Fruit fly (Drosophila melanogaster) whole organism, prepupa: ENCODE data around the gene CG14561.

Source experiments
- CG10669 ChIP-seq: fragments of 200-800 bp; sonication (Bioruptor generic); optimal IDR thresholded peaks from 3 replicates; lab custom pipeline; 2018; ENCODE audit warnings: missing biosample characterization, mild to moderate bottlenecking, missing genetic modification characterization, moderate library complexity
- CG11294 ChIP-seq: fragments of 200-800 bp; sonication (Bioruptor generic); IDR thresholded peaks from 2 replicates; pipeline ENCODE4 v1.3.6; 2022; ENCODE audit warnings: missing biosample characterization, missing genetic modification characterization
- CG11762 ChIP-seq: fragments of 200-800 bp; sonication (Bioruptor generic); optimal IDR thresholded peaks from 3 replicates; lab custom pipeline; 2016; ENCODE audit warnings: missing biosample characterization, missing genetic modification characterization; ENCODE audit not compliant: insufficient read depth
- CG11902 ChIP-seq: fragments of 200-800 bp; sonication (Bioruptor generic); optimal IDR thresholded peaks from 3 replicates; lab custom pipeline; 2016; ENCODE audit warnings: missing biosample characterization, missing genetic modification characterization
- CG3032 ChIP-seq: fragments of 200-800 bp; optimal IDR thresholded peaks from 2 replicates; lab custom pipeline; 2019; ENCODE audit warnings: missing biosample characterization, mild to moderate bottlenecking, missing genetic modification characterization, moderate library complexity
- CG32006 ChIP-seq: fragments of 200-800 bp; sonication (Bioruptor generic); optimal IDR thresholded peaks from 3 replicates; lab custom pipeline; 2017; ENCODE audit warnings: missing biosample characterization, mild to moderate bottlenecking, missing genetic modification characterization
- CG34406 ChIP-seq: fragments of 200-800 bp; sonication (Bioruptor generic); optimal IDR thresholded peaks from 3 replicates; lab custom pipeline; 2016; ENCODE audit warnings: missing biosample characterization, missing genetic modification characterization
- CG4318 ChIP-seq: fragments of 200-800 bp; sonication (Bioruptor generic); optimal IDR thresholded peaks from 3 replicates; lab custom pipeline; 2017; ENCODE audit warnings: missing biosample characterization, mild to moderate bottlenecking, missing genetic modification characterization
- CG6792 ChIP-seq: fragments of 200-800 bp; sonication (Bioruptor generic); optimal IDR thresholded peaks from 3 replicates; lab custom pipeline; 2016; ENCODE audit warnings: missing biosample characterization, missing genetic modification characterization
- CG6854 ChIP-seq: fragments of 200-800 bp; sonication (Bioruptor generic); optimal IDR thresholded peaks from 2 replicates; lab custom pipeline; 2017; ENCODE audit warnings: missing biosample characterization, mild to moderate bottlenecking, missing genetic modification characterization
- CG8119 ChIP-seq: fragments of 200-800 bp; sonication (Bioruptor generic); IDR thresholded peaks from 3 replicates; pipeline ENCODE4 v1.3.6; 2022; ENCODE audit warnings: missing biosample characterization, missing genetic modification characterization
- CG8319 ChIP-seq: fragments of 200-800 bp; sonication (Bioruptor generic); optimal IDR thresholded peaks from 3 replicates; lab custom pipeline; 2016; ENCODE audit warnings: missing biosample characterization, missing genetic modification characterization
- CG8632 ChIP-seq: fragments of 200-800 bp; sonication (Bioruptor generic); optimal IDR thresholded peaks from 3 replicates; lab custom pipeline; 2016; ENCODE audit warnings: missing biosample characterization, missing genetic modification characterization
- CG9139 ChIP-seq: fragments of 200-800 bp; sonication (Bioruptor generic); optimal IDR thresholded peaks from 3 replicates; lab custom pipeline; 2017; ENCODE audit warnings: missing biosample characterization, mild to moderate bottlenecking, missing genetic modification characterization
- Eip75B ChIP-seq: fragments of 200-800 bp; sonication (Bioruptor generic); optimal IDR thresholded peaks from 3 replicates; lab custom pipeline; 2016; ENCODE audit warnings: missing biosample characterization, missing genetic modification characterization
- Eip78C ChIP-seq: fragments of 200-800 bp; sonication (Bioruptor generic); peaks from one replicate; lab custom pipeline; 2016; ENCODE audit warnings: missing biosample characterization, missing genetic modification characterization
- Ets21C ChIP-seq: fragments of 200-800 bp; sonication (Bioruptor generic); optimal IDR thresholded peaks from 3 replicates; lab custom pipeline; 2016; ENCODE audit warnings: missing biosample characterization, missing genetic modification characterization
- Gug ChIP-seq: fragments of 200-800 bp; sonication (Bioruptor generic); IDR thresholded peaks from 2 replicates; pipeline ENCODE4 v1.3.6; 2022; ENCODE audit warnings: missing biosample characterization, missing genetic modification characterization
- Hr38 ChIP-seq: sonication (Bioruptor generic); optimal IDR thresholded peaks from 2 replicates; lab custom pipeline; 2016; ENCODE audit warnings: missing biosample characterization, missing genetic modification characterization
- Hr39 ChIP-seq: fragments of 200-800 bp; sonication (Bioruptor generic); optimal IDR thresholded peaks from 2 replicates; lab custom pipeline; 2016; ENCODE audit warnings: missing biosample characterization, missing genetic modification characterization
- Hr4 ChIP-seq: fragments of 200-800 bp; sonication (Bioruptor generic); optimal IDR thresholded peaks from 3 replicates; lab custom pipeline; 2016; ENCODE audit warnings: missing biosample characterization, missing genetic modification characterization
- Lpt ChIP-seq: fragments of 200-800 bp; sonication (Bioruptor generic); optimal IDR thresholded peaks from 3 replicates; lab custom pipeline; 2016; ENCODE audit warnings: missing biosample characterization, missing genetic modification characterization
- Met ChIP-seq: fragments of 200-800 bp; sonication (Bioruptor generic); optimal IDR thresholded peaks from 3 replicates; lab custom pipeline; 2016; ENCODE audit warnings: missing biosample characterization, missing genetic modification characterization
- OdsH ChIP-seq: fragments of 200-800 bp; sonication (Bioruptor generic); optimal IDR thresholded peaks from 3 replicates; lab custom pipeline; 2016; ENCODE audit warnings: missing biosample characterization, missing genetic modification characterization
- Smox ChIP-seq: fragments of 200-800 bp; sonication (Bioruptor generic); optimal IDR thresholded peaks from 3 replicates; lab custom pipeline; 2016; ENCODE audit warnings: missing biosample characterization, missing genetic modification characterization
- Sox102F ChIP-seq: fragments of 200-800 bp; sonication (Bioruptor generic); optimal IDR thresholded peaks from 2 replicates; lab custom pipeline; 2016; ENCODE audit warnings: missing biosample characterization, mild to moderate bottlenecking, missing genetic modification characterization
- Sox14 ChIP-seq: fragments of 200-800 bp; sonication (Bioruptor generic); optimal IDR thresholded peaks from 3 replicates; lab custom pipeline; 2016; ENCODE audit warnings: missing biosample characterization, missing genetic modification characterization
- Sox15 ChIP-seq: fragments of 200-800 bp; sonication (Bioruptor generic); optimal IDR thresholded peaks from 3 replicates; lab custom pipeline; 2016; ENCODE audit warnings: missing biosample characterization, missing genetic modification characterization
- acj6 ChIP-seq: fragments of 200-800 bp; sonication (Bioruptor generic); optimal IDR thresholded peaks from 3 replicates; lab custom pipeline; 2016; ENCODE audit warnings: missing biosample characterization, missing genetic modification characterization
- dac ChIP-seq: fragments of 200-800 bp; sonication (Bioruptor generic); optimal IDR thresholded peaks from 2 replicates; lab custom pipeline; 2017; ENCODE audit warnings: missing biosample characterization, mild to moderate bottlenecking, missing genetic modification characterization
- dsx ChIP-seq: fragments of 200-800 bp; optimal IDR thresholded peaks from 3 replicates; lab custom pipeline; 2019; ENCODE audit warnings: missing biosample characterization, mild to moderate bottlenecking, missing genetic modification characterization, moderate library complexity; ENCODE audit not compliant: poor library complexity, severe bottlenecking
- esn ChIP-seq: fragments of 200-800 bp; sonication (Bioruptor generic); optimal IDR thresholded peaks from 2 replicates; lab custom pipeline; 2016; ENCODE audit warnings: missing biosample characterization, mild to moderate bottlenecking, missing genetic modification characterization, moderate library complexity
- fd59A ChIP-seq: fragments of 200-800 bp; sonication (Bioruptor generic); optimal IDR thresholded peaks from 2 replicates; lab custom pipeline; 2017; ENCODE audit warnings: missing biosample characterization, mild to moderate bottlenecking, missing genetic modification characterization, missing genetic modification reagents
- fd85E ChIP-seq: fragments of 200-800 bp; sonication (Bioruptor generic); optimal IDR thresholded peaks from 3 replicates; lab custom pipeline; 2016; ENCODE audit warnings: missing biosample characterization, missing genetic modification characterization
- lz ChIP-seq: fragments of 200-800 bp; sonication (Bioruptor generic); optimal IDR thresholded peaks from 3 replicates; lab custom pipeline; 2016; ENCODE audit warnings: missing biosample characterization, missing genetic modification characterization
- net ChIP-seq: fragments of 200-800 bp; sonication (Bioruptor generic); optimal IDR thresholded peaks from 3 replicates; lab custom pipeline; 2016; ENCODE audit warnings: missing biosample characterization, missing genetic modification characterization
- pdm3 ChIP-seq: fragments of 200-800 bp; sonication (Bioruptor generic); optimal IDR thresholded peaks from 3 replicates; lab custom pipeline; 2016; ENCODE audit warnings: missing biosample characterization, missing genetic modification characterization
- salr ChIP-seq, 2 experiments: fragments of 200-800 bp; sonication (Bioruptor generic); optimal IDR thresholded peaks; 3 replicates each; lab custom pipeline; 2016 to 2018; ENCODE audit warnings: missing biosample characterization in 2 of 2, missing genetic modification characterization in 2 of 2, mild to moderate bottlenecking in 1 of 2
- topi ChIP-seq: fragments of 200-800 bp; sonication (Bioruptor generic); optimal IDR thresholded peaks from 3 replicates; lab custom pipeline; 2016; ENCODE audit warnings: missing biosample characterization, missing genetic modification characterization
- vri ChIP-seq: fragments of 200-800 bp; sonication (Bioruptor generic); optimal IDR thresholded peaks from 3 replicates; lab custom pipeline; 2016; ENCODE audit warnings: missing biosample characterization, mild to moderate bottlenecking, missing genetic modification characterization

The CG14561 gene

DNA sequence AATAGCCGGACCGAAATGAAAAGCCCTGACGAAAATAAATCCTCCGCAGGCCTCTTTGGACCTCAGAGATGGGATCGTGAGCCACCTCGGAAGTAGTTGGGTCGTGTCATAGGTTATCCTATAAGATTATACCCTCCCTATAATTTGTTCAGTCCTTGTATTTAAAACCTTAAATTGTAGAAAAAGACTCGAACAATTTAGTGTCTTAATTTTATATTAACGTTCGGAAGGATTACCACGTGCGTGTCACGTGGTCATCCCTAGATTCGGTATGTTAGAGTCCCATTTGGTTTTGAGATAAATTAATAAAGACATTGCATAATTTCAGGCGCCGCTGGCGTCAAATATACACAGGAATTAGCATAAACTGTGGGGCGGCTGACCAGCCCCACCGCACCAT is 12.4 kb downstream of the CG14561 start (continued):
- TF ChIP-seq salr (GFP tag; optimal IDR thresholded peaks at IDR 0.05; lab: Kevin White, UChicago) (peak in 1 of 2 experiments; percentile 20), lz (peak; percentile 75), CG6792 (GFP tag; lab: Kevin White, UChicago) (peak; percentile 65), CG10669 (GFP tag; lab: Kevin White, UChicago) (peak; percentile 54), CG8119 (GFP tag; lab: Robert Waterston, UW) (peak; percentile 60; the same call in 2 of the 3 replicates), Hr39 (GFP tag; lab: Kevin White, UChicago) (peak; percentile 74), Sox15 (GFP tag; lab: Kevin White, UChicago) (peak; percentile 49), Sox14 (peak; percentile 78), CG8632 (peak; percentile 58), CG32006 (GFP tag; lab: Kevin White, UChicago) (peak; percentile 72), CG11762 (GFP tag; lab: Kevin White, UChicago) (no peak), Eip78C (peak; percentile 92), Hr4 (peak; percentile 67), Met (GFP tag; lab: Kevin White, UChicago) (peak; percentile 76), vri (GFP tag; lab: Kevin White, UChicago) (peak; percentile 57), dac (GFP tag; lab: Kevin White, UChicago) (peak; percentile 56), pdm3 (GFP tag; lab: Kevin White, UChicago) (peak; percentile 72), esn (GFP tag; lab: Kevin White, UChicago) (peak; percentile 85), OdsH (GFP tag; lab: Kevin White, UChicago) (peak; percentile 70), Ets21C (GFP tag; lab: Kevin White, UChicago) (peak; percentile 61), Sox102F (peak; percentile 82), acj6 (peak; percentile 64), CG3032 (tag; lab: Kevin White, UChicago) (peak; percentile 56)

DNA sequence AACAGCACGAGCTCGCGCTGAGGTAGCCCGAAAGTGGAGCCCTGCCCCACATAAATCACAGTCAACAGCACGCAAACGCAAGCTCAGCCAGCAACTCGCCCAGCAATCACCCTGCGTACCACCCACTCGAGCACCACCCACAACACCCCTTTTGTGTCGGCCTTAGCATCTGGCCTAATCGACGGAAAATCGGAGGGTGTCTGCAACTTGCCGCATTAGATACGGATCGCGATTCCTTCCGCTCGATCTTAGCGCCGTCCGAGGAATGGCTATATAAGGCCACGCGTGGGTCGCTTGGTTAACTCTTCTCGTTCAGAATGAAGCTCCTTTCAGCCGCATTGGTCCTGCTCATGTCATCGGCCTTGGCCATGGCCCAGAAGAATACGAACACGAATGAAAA is 14.3 kb downstream of the CG14561 start, which contains the start of gene Sfp79B:
Sfp79B (plus strand) TSS at position 301 of the 400 bp plus-strand sequence.
- no peak for TF ChIP-seq salr (GFP tag; optimal IDR thresholded peaks at IDR 0.05; lab: Kevin White, UChicago)
- no peak for TF ChIP-seq Gug
- TF ChIP-seq CG11762 (GFP tag; lab: Kevin White, UChicago), result no peak
- no peak for TF ChIP-seq dac (GFP tag; lab: Kevin White, UChicago)
- TF ChIP-seq CG6854 (GFP tag; lab: Kevin White, UChicago), result no peak
- no peak for TF ChIP-seq Smox (GFP tag; lab: Kevin White, UChicago)
- no peak for TF ChIP-seq net (GFP tag; lab: Kevin White, UChicago)
- no peak for TF ChIP-seq CG9139
- no peak for TF ChIP-seq Met (GFP tag; lab: Kevin White, UChicago)
- no peak for TF ChIP-seq CG32006 (GFP tag; lab: Kevin White, UChicago)
- no peak for TF ChIP-seq CG6792 (GFP tag; lab: Kevin White, UChicago)
- no peak for TF ChIP-seq fd59A (GFP tag; lab: Kevin White, UChicago)
- TF ChIP-seq CG8319 (GFP tag; lab: Kevin White, UChicago), result no peak
- TF ChIP-seq vri (GFP tag; lab: Kevin White, UChicago), result no peak
- TF ChIP-seq Hr38 (GFP tag; lab: Kevin White, UChicago), result no peak
- no peak for TF ChIP-seq pdm3 (GFP tag; lab: Kevin White, UChicago)
- TF ChIP-seq CG11294 (GFP tag; lab: Robert Waterston, UW), result no peak
- no peak for TF ChIP-seq CG8632
- no peak for TF ChIP-seq Sox14
- TF ChIP-seq, all 60 proteins: peak for 0

dm6 chr3L:22082420-22082819 is 16.7 kb downstream of the CG14561 start, which contains the start of gene msopa:
Gene msopa (plus strand): TSS chr3L:22082720.
- no peak for TF ChIP-seq Eip75B (GFP tag; lab: Kevin White, UChicago)

DNA sequence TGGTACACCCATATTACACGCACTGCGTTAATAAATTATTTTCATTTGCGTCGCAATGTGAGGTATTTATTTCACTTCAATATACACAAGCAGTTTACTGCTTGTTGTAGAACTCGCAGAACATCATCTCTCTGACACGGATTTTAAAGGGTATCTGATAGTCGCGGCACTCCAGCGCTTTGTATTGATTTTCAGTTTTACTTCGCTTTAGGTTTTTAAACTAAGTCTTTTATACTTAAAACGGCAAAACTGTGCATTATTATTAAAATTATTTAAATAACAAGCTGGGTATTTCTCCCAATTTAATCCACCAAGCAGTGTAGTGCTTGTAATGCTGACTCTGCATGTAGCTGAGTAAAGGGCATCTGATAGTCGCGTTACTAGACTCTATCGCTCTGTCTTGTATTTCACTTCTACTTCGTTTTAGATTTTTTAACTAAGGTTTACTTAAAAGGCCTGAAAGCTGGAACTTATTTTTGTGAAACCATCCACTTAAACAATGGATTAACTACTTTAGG is 17.5 kb downstream of the CG14561 start:
- no peak for TF ChIP-seq salr (GFP tag; optimal IDR thresholded peaks at IDR 0.05; lab: Kevin White, UChicago)
- no peak for TF ChIP-seq pdm3 (GFP tag; lab: Kevin White, UChicago)
- TF ChIP-seq topi (GFP tag; lab: Kevin White, UChicago), result no peak
- TF ChIP-seq fd59A (GFP tag; lab: Kevin White, UChicago), result no peak
- TF ChIP-seq Sox102F, result no peak
- no peak for TF ChIP-seq dsx (GFP tag; lab: Kevin White, UChicago)
- no peak for TF ChIP-seq CG9139
- no peak for TF ChIP-seq CG6854 (GFP tag; lab: Kevin White, UChicago)
- TF ChIP-seq CG34406 (GFP tag; lab: Kevin White, UChicago), result no peak
- TF ChIP-seq CG11902, result no peak
- no peak for TF ChIP-seq Ets21C (GFP tag; lab: Kevin White, UChicago)
- TF ChIP-seq Hr39 (GFP tag; lab: Kevin White, UChicago), result no peak
- no peak for TF ChIP-seq CG4318 (GFP tag; lab: Kevin White, UChicago)
- no peak for TF ChIP-seq acj6
- TF ChIP-seq Lpt, result no peak
- TF ChIP-seq fd85E, result no peak
